Worm (Caenorhabditis elegans): ENCODE measurements around the gene F09E5.7.

Gene F09E5.7

ce11 chrII:5358137-5358745, 6.3 kb downstream of the F09E5.7 start, which contains the start of the genes F09E5.11 and bmy-1 (continued):
- TF ChIP-seq lin-15B (tag; optimal IDR thresholded peaks at IDR 0.05) (peak; percentile 88), sup-37 (GFP tag; optimal IDR thresholded peaks at IDR 0.05) (peak; percentile 44), tlp-1 (tag; optimal IDR thresholded peaks at IDR 0.05) (no peak), ceh-63 (GFP tag; optimal IDR thresholded peaks at IDR 0.05) (no peak), ztf-11 (tag; optimal IDR thresholded peaks at IDR 0.05) (peak in 1 of 2 experiments; percentile 92), nhr-47 (tag; optimal IDR thresholded peaks at IDR 0.05) (peak; percentile 91), tbx-2 (tag; optimal IDR thresholded peaks at IDR 0.05) (peak; percentile 91), swsn-7 (tag; optimal IDR thresholded peaks at IDR 0.05) (peak; percentile 86), nhr-12 (tag; optimal IDR thresholded peaks at IDR 0.05) (no peak), ces-1 (GFP tag; optimal IDR thresholded peaks at IDR 0.05) (no peak), dsc-1 (tag; optimal IDR thresholded peaks at IDR 0.05) (peak; percentile 85), C34B4.2 (tag; optimal IDR thresholded peaks at IDR 0.05) (no peak), sptf-1 (tag; optimal IDR thresholded peaks at IDR 0.05) (no peak), F16B12.6 (tag; optimal IDR thresholded peaks at IDR 0.05) (peak; percentile 50), ceh-90 (tag; optimal IDR thresholded peaks at IDR 0.05) (peak; percentile 85), C16A3.4 (tag; optimal IDR thresholded peaks at IDR 0.05) (peak; percentile 89), dpl-1 (GFP tag; optimal IDR thresholded peaks at IDR 0.05) (peak; percentile 61 to 76 (median 74)), nhr-19 (GFP tag; conservative IDR thresholded peaks at IDR 0.05) (peak; percentile 85), aly-2 (tag; optimal IDR thresholded peaks at IDR 0.05) (no peak), C04F5.9 (tag; optimal IDR thresholded peaks at IDR 0.05) (peak; percentile 60), unc-86 (tag; optimal IDR thresholded peaks at IDR 0.05) (peak; percentile 85), hpl-2 (GFP tag; optimal IDR thresholded peaks at IDR 0.05) (no peak), sox-4 (tag; optimal IDR thresholded peaks at IDR 0.05) (peak; percentile 66), skn-1 (tag; optimal IDR thresholded peaks at IDR 0.05) (peak; percentile 84), lir-3 (tag; optimal IDR thresholded peaks at IDR 0.05; ENCODE audit: poor library complexity) (peak; percentile 95), lin-35 (GFP tag; optimal IDR thresholded peaks at IDR 0.05) (peak; percentile 74 to 79), mep-1 (tag; optimal IDR thresholded peaks at IDR 0.05) (peak; percentile 71), irx-1 (tag; optimal IDR thresholded peaks at IDR 0.05) (peak; percentile 84), xbp-1 (tag; optimal IDR thresholded peaks at IDR 0.05) (peak; percentile 85), nhr-71 (tag; optimal IDR thresholded peaks at IDR 0.05) (peak; percentile 94), nhr-76 (tag; optimal IDR thresholded peaks at IDR 0.05) (no peak), hlh-4 (tag; optimal IDR thresholded peaks at IDR 0.05) (no peak), efl-3 (GFP tag; optimal IDR thresholded peaks at IDR 0.05) (no peak), mdl-1 (tag; optimal IDR thresholded peaks at IDR 0.05) (peak in 1 of 2 experiments; percentile 26), pqm-1 (tag; optimal IDR thresholded peaks at IDR 0.05) (no peak), zag-1 (tag; optimal IDR thresholded peaks at IDR 0.05) (no peak), Y116A8C.19 (tag; optimal IDR thresholded peaks at IDR 0.05; ENCODE audit: borderline replicate concordance) (peak; percentile 29), ama-1 (optimal IDR thresholded peaks at IDR 0.05) (no peak), mef-2 (tag; optimal IDR thresholded peaks at IDR 0.05) (no peak), nhr-90 (tag; optimal IDR thresholded peaks at IDR 0.05; ENCODE audit: poor library complexity) (peak; percentile 82), unc-62 (GFP tag; optimal IDR thresholded peaks at IDR 0.05) (no peak), aha-1 (tag; optimal IDR thresholded peaks at IDR 0.05) (no peak), jun-1 (tag; optimal IDR thresholded peaks at IDR 0.05) (peak; percentile 69), nhr-84 (tag; optimal IDR thresholded peaks at IDR 0.05) (no peak), fkh-10 (GFP tag; optimal IDR thresholded peaks at IDR 0.05) (peak; percentile 84), snpc-4 (tag; optimal IDR thresholded peaks at IDR 0.05) (peak; percentile 60), nhr-85 (tag) (peak; percentile 91), nhr-77 (tag; optimal IDR thresholded peaks at IDR 0.05) (peak; percentile 70), nhr-237 (tag; optimal IDR thresholded peaks at IDR 0.05) (no peak), isw-1 (GFP tag; IDR thresholded peaks at IDR 0.05) (peak; percentile 87), ceh-82 (tag; optimal IDR thresholded peaks at IDR 0.05) (peak; percentile 81 to 84 (median 82)), rnt-1 (tag; optimal IDR thresholded peaks at IDR 0.05) (peak; percentile 99), fkh-4 (tag; optimal IDR thresholded peaks at IDR 0.05; ENCODE audit: borderline replicate concordance) (peak; percentile 87)
